Worm (Caenorhabditis elegans) whole organism, dauer: ENCODE measurements around the gene sdz-19.

ENCODE experiments used
- unc-62 ChIP-seq: sonication (generic microtip); optimal IDR thresholded peaks from 2 replicates; lab custom pipeline; 2017; ENCODE audit warnings: missing biosample characterization, missing genetic modification reagents, missing genetic modification characterization

Gene sdz-19

DNA sequence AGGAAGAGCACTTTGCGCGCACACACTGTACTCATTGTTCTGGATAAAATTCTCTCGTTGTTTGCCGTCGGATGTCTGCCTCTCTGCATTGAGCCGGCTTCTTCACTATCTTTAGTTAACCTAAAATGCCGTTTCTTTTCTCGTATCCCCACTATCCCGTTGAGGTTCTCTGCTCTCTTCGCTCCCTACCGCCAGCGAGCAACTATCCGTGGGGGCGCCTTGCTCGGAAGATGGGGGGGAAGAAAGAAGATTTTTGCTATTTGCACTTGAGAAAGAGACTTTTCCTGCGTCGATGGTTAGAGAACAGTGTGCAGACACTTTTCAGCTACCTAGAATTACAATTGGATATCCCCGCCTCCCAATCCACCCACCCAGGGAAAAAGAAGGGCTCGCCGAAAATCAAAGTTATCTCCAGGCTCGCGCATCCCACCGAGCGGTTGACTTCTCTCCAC lies 35.5 kb downstream of the sdz-19 start, which contains the start of gene myo-2:
Gene myo-2 (plus strand): TSS at position 402 of the 452 bp plus-strand sequence.
- TF ChIP-seq unc-62 (GFP tag; lab: Kevin White, UChicago) = no peak

DNA sequence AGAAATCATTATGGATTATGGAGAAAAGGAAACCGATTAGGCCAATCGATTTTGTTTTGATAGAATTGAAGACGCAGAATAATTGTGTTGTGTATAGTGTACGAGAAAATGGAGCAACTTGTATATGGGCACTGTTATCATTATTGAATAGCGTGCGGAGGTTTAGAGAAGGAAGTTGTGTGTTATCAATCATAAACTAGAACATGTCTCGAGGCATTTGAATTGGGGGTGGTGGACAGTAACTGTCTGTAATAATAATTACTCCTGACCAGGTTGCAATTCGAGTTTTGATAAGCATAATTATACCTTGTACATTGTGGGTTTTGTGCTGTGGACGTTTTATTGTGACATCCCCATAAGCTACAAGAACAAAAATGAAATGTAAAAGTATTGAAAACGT lies 36.4 kb downstream of the sdz-19 start, which contains the start of gene cdf-2:
Gene cdf-2 (minus strand): TSS at position 149 of the 400 bp plus-strand sequence.
- TF ChIP-seq unc-62 (GFP tag; lab: Kevin White, UChicago) = no peak

DNA sequence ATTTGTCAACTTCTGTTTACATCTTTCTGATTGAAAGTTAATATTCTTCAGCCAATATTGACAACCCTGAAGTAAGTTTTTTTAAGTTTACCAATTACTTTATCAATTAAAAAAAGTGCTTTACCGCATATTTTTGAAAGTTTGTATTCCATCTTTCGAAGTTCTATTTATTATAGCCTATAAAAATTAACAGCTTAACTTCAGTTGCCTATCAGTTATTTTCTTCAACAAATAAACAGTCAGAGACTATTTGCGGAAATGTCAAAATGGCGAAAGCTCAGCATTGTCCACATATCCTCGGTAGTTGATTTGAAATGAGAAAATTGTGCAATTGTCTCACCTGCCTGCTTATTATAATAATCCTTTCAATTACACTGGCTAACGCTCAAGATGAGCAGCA lies 39.6 kb downstream of the sdz-19 start, which contains the start of gene T18D3.5:
Gene T18D3.5 (plus strand): TSS at position 301 of the 400 bp plus-strand sequence.
- no peak for TF ChIP-seq unc-62 (GFP tag; lab: Kevin White, UChicago)

DNA sequence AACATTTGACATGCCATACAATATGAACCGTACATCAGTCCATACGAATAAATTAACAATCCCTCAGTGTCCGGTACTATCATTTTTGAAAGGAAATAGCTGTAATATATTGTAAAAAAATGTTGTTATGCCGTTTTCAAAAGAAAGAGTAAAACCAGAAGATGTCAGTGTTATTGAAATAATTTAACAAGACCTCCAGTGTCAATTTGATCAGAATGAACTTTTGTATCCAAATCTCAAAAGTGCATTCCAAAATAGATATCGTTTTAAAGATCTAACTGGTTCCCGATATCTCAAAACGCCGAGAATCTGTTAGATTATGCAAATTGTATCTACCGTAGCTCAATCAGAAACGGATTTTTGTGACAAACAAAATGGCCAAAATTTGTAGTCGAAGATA lies 41.6 kb downstream of the sdz-19 start, which contains the start of gene odr-7:
Gene odr-7 (minus strand): TSS at position 101 of the 400 bp plus-strand sequence.
- no peak for TF ChIP-seq unc-62 (GFP tag; lab: Kevin White, UChicago)

DNA sequence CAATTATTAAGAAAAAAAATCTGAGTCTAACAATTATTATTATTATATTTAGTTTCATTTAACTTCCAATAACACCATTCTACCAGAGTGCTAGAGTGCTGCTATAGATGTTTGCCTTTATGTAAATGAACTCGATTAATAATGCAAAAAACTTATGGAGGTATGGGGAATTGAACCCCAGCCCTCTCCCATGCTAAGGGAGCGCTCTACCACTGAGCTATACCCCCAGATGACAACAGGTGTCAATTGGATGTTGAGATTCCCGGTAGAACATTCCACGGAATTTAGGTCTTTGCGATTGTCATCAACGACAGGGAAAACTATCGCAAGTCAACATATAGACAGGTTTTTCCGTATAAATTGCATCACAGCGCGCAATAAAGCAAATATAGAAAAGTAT lies 45.1 kb downstream of the sdz-19 start:
- TF ChIP-seq unc-62 (GFP tag; lab: Kevin White, UChicago) = no peak

DNA sequence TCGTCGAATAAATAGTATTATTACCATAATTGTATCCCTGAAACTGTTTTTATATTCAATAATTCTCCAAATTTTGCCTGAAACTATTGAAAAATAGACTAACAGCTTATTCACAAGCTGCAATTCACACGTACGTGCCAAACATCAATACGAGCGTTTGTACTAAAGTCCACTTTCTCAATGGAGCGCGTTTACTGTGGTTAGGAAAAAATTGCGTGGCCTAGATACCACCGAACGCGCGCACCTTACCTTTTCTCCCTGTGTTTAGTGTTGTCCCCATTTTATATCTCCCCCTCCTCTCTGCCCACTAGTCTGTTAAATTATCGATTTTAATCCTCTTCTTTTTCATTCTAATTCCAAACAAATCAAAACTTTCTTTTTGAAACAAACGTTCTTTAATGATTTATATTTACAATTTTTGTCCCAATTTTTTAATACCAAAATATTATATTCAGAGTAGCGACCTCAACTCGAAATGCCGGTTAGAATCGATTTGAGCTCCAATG lies 48.8 kb downstream of the sdz-19 start, which contains the start of the genes T18D3.9 and T18D3.1:
Gene T18D3.9 (minus strand): TSS at position 168 of the 506 bp plus-strand sequence.
Gene T18D3.1 (plus strand): TSS at position 456 of the 506 bp plus-strand sequence.
- no peak for TF ChIP-seq unc-62 (GFP tag; lab: Kevin White, UChicago)
